Worm (Caenorhabditis elegans) whole organism, young adult: ENCODE measurements around the gene popl-1.

Experiments used
- B0035.1 ChIP-seq: sonication (generic microtip); optimal IDR thresholded peaks from 2 replicates; lab custom pipeline; 2016; ENCODE audit warnings: missing genetic modification characterization, mild to moderate bottlenecking, missing compliant biosample characterization, missing genotype, missing genetic modification reagents
- B0261.1 ChIP-seq: sonication (generic microtip); optimal IDR thresholded peaks from 2 replicates; lab custom pipeline; 2016; ENCODE audit warnings: mild to moderate bottlenecking, missing genetic modification characterization, moderate library complexity, missing compliant biosample characterization
- C17E4.6 ChIP-seq: fragments of 200-800 bp; sonication (Bioruptor generic); IDR thresholded peaks from 2 replicates; pipeline ENCODE4 v1.3.6; 2022; ENCODE audit warnings: missing genetic modification reagents, missing genetic modification characterization, missing compliant biosample characterization
- D2030.7 ChIP-seq: fragments of 200-800 bp; sonication (Bioruptor generic); IDR thresholded peaks from 2 replicates; pipeline ENCODE4 v1.3.6; 2022; ENCODE audit warnings: missing genetic modification reagents, missing genetic modification characterization, missing compliant biosample characterization
- F22D6.2 ChIP-seq: sonication (generic microtip); optimal IDR thresholded peaks from 2 replicates; lab custom pipeline; 2016; ENCODE audit warnings: mild to moderate bottlenecking, missing genetic modification characterization, missing compliant biosample characterization
- F23B12.7 ChIP-seq: sonication (generic microtip); optimal IDR thresholded peaks from 2 replicates; lab custom pipeline; 2017; ENCODE audit warnings: missing genetic modification characterization, mild to moderate bottlenecking, missing compliant biosample characterization, antibody characterized with exemption, moderate library complexity; ENCODE audit not compliant: insufficient read depth
- F33H1.4 ChIP-seq: fragments of 200-800 bp; sonication (Bioruptor generic); IDR thresholded peaks from 2 replicates; pipeline ENCODE4 v1.3.6; 2022; ENCODE audit warnings: missing genetic modification reagents, missing genetic modification characterization, missing compliant biosample characterization
- K11D2.4 ChIP-seq: fragments of 200-800 bp; sonication (Bioruptor generic); IDR thresholded peaks from 2 replicates; pipeline ENCODE4 v1.3.6; 2022; ENCODE audit warnings: missing genetic modification reagents, missing genetic modification characterization, missing compliant biosample characterization
- K12H6.12 ChIP-seq: fragments of 200-800 bp; sonication (Bioruptor generic); optimal IDR thresholded peaks from 2 replicates; lab custom pipeline; 2018; ENCODE audit warnings: mild to moderate bottlenecking, missing genetic modification characterization, missing compliant biosample characterization
- Y53F4B.3 ChIP-seq: fragments of 200-800 bp; sonication (Bioruptor generic); IDR thresholded peaks from 2 replicates; pipeline ENCODE4 v1.3.6; 2022; ENCODE audit warnings: missing genetic modification reagents, missing genetic modification characterization, missing compliant biosample characterization
- ama-1 ChIP-seq, 3 experiments: fragments of 150-350 bp in 1 of 3; sonication (generic microtip) in 2 of 3; optimal IDR thresholded peaks; 2 replicates each; lab custom pipeline; 2014 to 2018; ENCODE audit warnings: missing biosample characterization in 2 of 3, missing genetic modification characterization in 2 of 3, missing genetic modification reagents in 2 of 3
- athp-1 ChIP-seq: sonication (generic microtip); optimal IDR thresholded peaks from 2 replicates; lab custom pipeline; 2017; ENCODE audit warnings: mild to moderate bottlenecking, missing genetic modification characterization, missing compliant biosample characterization
- attf-3 ChIP-seq: fragments of 200-800 bp; sonication (Bioruptor generic); conservative IDR thresholded peaks from 2 replicates; pipeline ENCODE4 v1.3.6; 2022; ENCODE audit warnings: missing genetic modification reagents, missing genetic modification characterization, missing compliant biosample characterization
- attf-5 ChIP-seq: fragments of 200-800 bp; sonication (Bioruptor generic); optimal IDR thresholded peaks from 2 replicates; lab custom pipeline; 2018; ENCODE audit warnings: mild to moderate bottlenecking, missing genetic modification characterization, missing compliant biosample characterization
- cebp-1 ChIP-seq, 2 experiments: fragments of 200-800 bp in 1 of 2; sonication (Bioruptor generic) in 1 of 2; sonication (generic microtip) in 1 of 2; IDR thresholded peaks in 1 of 2; optimal IDR thresholded peaks in 1 of 2; 2 replicates each; pipeline versions ENCODE4 v1.3.6 to Lab custom; 2017 to 2022; ENCODE audit warnings: missing compliant biosample characterization in 2 of 2, missing genetic modification characterization in 2 of 2, mild to moderate bottlenecking in 1 of 2, missing genetic modification reagents in 1 of 2, moderate library complexity in 1 of 2
- ceh-27 ChIP-seq: fragments of 200-800 bp; sonication (Bioruptor generic); optimal IDR thresholded peaks from 2 replicates; lab custom pipeline; 2018; ENCODE audit warnings: mild to moderate bottlenecking, missing genetic modification characterization, moderate library complexity, missing compliant biosample characterization
- ceh-40 ChIP-seq: fragments of 200-800 bp; sonication (Bioruptor generic); IDR thresholded peaks from 2 replicates; pipeline ENCODE4 v1.3.6; 2022; ENCODE audit warnings: missing genetic modification characterization, missing compliant biosample characterization
- dpff-1 ChIP-seq: sonication (generic microtip); optimal IDR thresholded peaks from 2 replicates; lab custom pipeline; 2017; ENCODE audit warnings: mild to moderate bottlenecking, missing genetic modification characterization, missing compliant biosample characterization
- dpl-1 ChIP-seq: fragments of 150-350 bp; optimal IDR thresholded peaks from 2 replicates; lab custom pipeline; 2014; ENCODE audit warnings: missing biosample characterization, missing genetic modification reagents, missing genetic modification characterization
- ekl-4 ChIP-seq: fragments of 200-800 bp; sonication (Bioruptor generic); IDR thresholded peaks from 2 replicates; pipeline ENCODE4 v1.3.6; 2022; ENCODE audit warnings: missing genetic modification reagents, missing genetic modification characterization, missing compliant biosample characterization
- hlh-12 ChIP-seq: sonication (generic microtip); optimal IDR thresholded peaks from 2 replicates; lab custom pipeline; 2016; ENCODE audit warnings: missing genetic modification characterization, missing compliant biosample characterization
- hlh-26 ChIP-seq: fragments of 200-800 bp; sonication (Bioruptor generic); conservative IDR thresholded peaks from 2 replicates; pipeline ENCODE4 v1.3.6; 2022; ENCODE audit warnings: missing genetic modification reagents, missing genetic modification characterization, missing compliant biosample characterization
- let-526 ChIP-seq: fragments of 200-800 bp; sonication (Bioruptor generic); IDR thresholded peaks from 2 replicates; pipeline ENCODE4 v1.3.6; 2022; ENCODE audit warnings: missing genetic modification reagents, missing genetic modification characterization, missing compliant biosample characterization
- lin-26 ChIP-seq: fragments of 200-800 bp; sonication (Bioruptor generic); IDR thresholded peaks from 2 replicates; pipeline ENCODE4 v1.3.6; 2022; ENCODE audit warnings: missing genetic modification reagents, missing genetic modification characterization, missing compliant biosample characterization
- lin-35 ChIP-seq, 3 experiments: fragments of 150-350 bp in 2 of 3; sonication (generic microtip) in 1 of 3; optimal IDR thresholded peaks; 2 replicates each; lab custom pipeline; 2014 to 2018; ENCODE audit warnings: missing biosample characterization in 3 of 3, missing genetic modification characterization in 3 of 3, missing genetic modification reagents in 3 of 3
- lin-54 ChIP-seq: fragments of 200-800 bp; sonication (Bioruptor generic); optimal IDR thresholded peaks from 2 replicates; lab custom pipeline; 2018; ENCODE audit warnings: mild to moderate bottlenecking, missing genetic modification characterization, missing compliant biosample characterization
- mcd-1 ChIP-seq: fragments of 200-800 bp; sonication (Bioruptor generic); IDR thresholded peaks from 2 replicates; pipeline ENCODE4 v1.3.6; 2022; ENCODE audit warnings: missing genetic modification reagents, missing genetic modification characterization, missing compliant biosample characterization
- mel-28 ChIP-seq: sonication (generic microtip); optimal IDR thresholded peaks from 2 replicates; lab custom pipeline; 2016; ENCODE audit warnings: borderline replicate concordance, mild to moderate bottlenecking, missing genetic modification characterization, missing compliant biosample characterization
- mes-4 ChIP-seq: sonication (generic microtip); optimal IDR thresholded peaks from 2 replicates; lab custom pipeline; 2016; ENCODE audit warnings: missing genotype, missing genetic modification characterization, missing compliant biosample characterization
- nfya-1 ChIP-seq: sonication (generic microtip); optimal IDR thresholded peaks from 2 replicates; lab custom pipeline; 2017; ENCODE audit warnings: antibody characterized with exemption, missing compliant biosample characterization, missing genetic modification characterization, borderline replicate concordance; ENCODE audit not compliant: insufficient read depth
- nfya-2 ChIP-seq: fragments of 200-800 bp; sonication (Bioruptor generic); IDR thresholded peaks from 2 replicates; pipeline ENCODE4 v1.3.6; 2022; ENCODE audit warnings: missing genetic modification reagents, missing genetic modification characterization, missing compliant biosample characterization
- nhr-120 ChIP-seq: fragments of 200-800 bp; sonication (Bioruptor generic); IDR thresholded peaks from 2 replicates; pipeline ENCODE4 v1.3.6; 2022; ENCODE audit warnings: missing genetic modification characterization, missing compliant biosample characterization
- pbrm-1 ChIP-seq: fragments of 200-800 bp; sonication (Bioruptor generic); IDR thresholded peaks from 2 replicates; pipeline ENCODE4 v1.3.6; 2022; ENCODE audit warnings: missing genetic modification reagents, missing genetic modification characterization, missing compliant biosample characterization
- rec-8 ChIP-seq, 2 experiments: sonication (generic microtip); optimal IDR thresholded peaks; 2 replicates each; lab custom pipeline; 2016; ENCODE audit warnings: mild to moderate bottlenecking in 2 of 2, missing genetic modification characterization in 2 of 2, missing genetic modification reagents in 2 of 2, missing genotype in 2 of 2, missing biosample characterization in 1 of 2, missing compliant biosample characterization in 1 of 2, moderate library complexity in 1 of 2
- repo-1 ChIP-seq: sonication (generic microtip); optimal IDR thresholded peaks from 2 replicates; lab custom pipeline; 2017; ENCODE audit warnings: mild to moderate bottlenecking, missing genetic modification characterization, missing compliant biosample characterization
- sdz-38 ChIP-seq: sonication (generic microtip); optimal IDR thresholded peaks from 2 replicates; lab custom pipeline; 2016; ENCODE audit warnings: missing genotype, missing genetic modification characterization, missing compliant biosample characterization
- snpc-1.3 ChIP-seq: sonication (generic microtip); optimal IDR thresholded peaks from 2 replicates; lab custom pipeline; 2017; ENCODE audit warnings: missing genetic modification characterization, mild to moderate bottlenecking, missing compliant biosample characterization, antibody characterized with exemption, moderate library complexity, missing genotype, missing genetic modification reagents; ENCODE audit not compliant: insufficient read depth
- snpc-4 ChIP-seq, 5 experiments: fragments of 150-350 bp in 1 of 5; sonication (generic microtip) in 4 of 5; optimal IDR thresholded peaks; 2 replicates each; lab custom pipeline; 2014 to 2018; ENCODE audit warnings: missing genetic modification characterization in 5 of 5, missing biosample characterization in 3 of 5, antibody characterized with exemption in 2 of 5, mild to moderate bottlenecking in 2 of 5, missing compliant biosample characterization in 2 of 5, missing genotype in 2 of 5, moderate library complexity in 2 of 5, missing genetic modification reagents in 1 of 5
- unc-62 ChIP-seq: fragments of 150-350 bp; optimal IDR thresholded peaks from 2 replicates; lab custom pipeline; 2014; ENCODE audit warnings: missing biosample characterization, missing genetic modification reagents, missing genetic modification characterization
- ztf-18 ChIP-seq: sonication (generic microtip); optimal IDR thresholded peaks from 2 replicates; lab custom pipeline; 2016; ENCODE audit warnings: missing genotype, mild to moderate bottlenecking, missing genetic modification characterization, missing compliant biosample characterization
- ztf-22 ChIP-seq: fragments of 200-800 bp; sonication (Bioruptor generic); optimal IDR thresholded peaks from 2 replicates; lab custom pipeline; 2018; ENCODE audit warnings: mild to moderate bottlenecking, missing genetic modification characterization, moderate library complexity, missing compliant biosample characterization
- ztf-26 ChIP-seq: sonication (generic microtip); optimal IDR thresholded peaks from 2 replicates; lab custom pipeline; 2017; ENCODE audit warnings: missing genetic modification characterization, missing compliant biosample characterization
- ztf-28 ChIP-seq: fragments of 200-800 bp; sonication (Bioruptor generic); IDR thresholded peaks from 2 replicates; pipeline ENCODE4 v1.3.6; 2022; ENCODE audit warnings: missing genetic modification reagents, missing genetic modification characterization, missing compliant biosample characterization
- ztf-3 ChIP-seq: fragments of 200-800 bp; sonication (Bioruptor generic); optimal IDR thresholded peaks from 2 replicates; lab custom pipeline; 2018; ENCODE audit warnings: mild to moderate bottlenecking, missing genetic modification characterization, missing compliant biosample characterization

popl-1 gene

ce11 chrIII:6421473-6421872 lies 9.3 kb downstream of the popl-1 start:
- no peak for TF ChIP-seq B0261.1
- peak in 1 of 3 experiments; percentile 6 for TF ChIP-seq lin-35 (GFP tag; optimal IDR thresholded peaks at IDR 0.05; lab: Kevin White, UChicago)
- TF ChIP-seq ama-1 (optimal IDR thresholded peaks at IDR 0.05; lab: Kevin White, UChicago): peak; percentile 43
- TF ChIP-seq ama-1 (GFP tag; optimal IDR thresholded peaks at IDR 0.05; lab: Kevin White, UChicago): no peak
- no peak for TF ChIP-seq unc-62
- TF ChIP-seq repo-1: peak; percentile 25
- no peak for TF ChIP-seq ceh-27 (GFP tag; lab: Kevin White, UChicago)

ce11 chrIII:6420995-6421404 lies 9.7 kb downstream of the popl-1 start:
- TF ChIP-seq nhr-120 (no peak), ztf-28 (GFP tag; lab: Robert Waterston, UW) (no peak), ceh-40 (GFP tag; lab: Robert Waterston, UW) (no peak), hlh-12 (tag; lab: Kevin White, UChicago) (no peak), pbrm-1 (peak; percentile 80), attf-5 (GFP tag; lab: Kevin White, UChicago) (peak; percentile 64), B0035.1 (tag; lab: Kevin White, UChicago) (no peak), nfya-2 (GFP tag; lab: Robert Waterston, UW) (no peak), D2030.7 (no peak), K11D2.4 (GFP tag; lab: Robert Waterston, UW) (peak; percentile 85), ama-1 (optimal IDR thresholded peaks at IDR 0.05; lab: Kevin White, UChicago) (no peak), ama-1 (GFP tag; optimal IDR thresholded peaks at IDR 0.05; lab: Kevin White, UChicago) (no peak), F33H1.4 (GFP tag; lab: Robert Waterston, UW) (no peak), lin-54 (peak; percentile 71), ztf-3 (peak; percentile 63), Y53F4B.3 (GFP tag; lab: Robert Waterston, UW) (no peak), ztf-18 (tag; lab: Kevin White, UChicago) (peak; percentile 38), C17E4.6 (GFP tag; lab: Robert Waterston, UW) (no peak), attf-3 (GFP tag; lab: Robert Waterston, UW) (no peak), sdz-38 (tag; lab: Kevin White, UChicago) (no peak), athp-1 (tag; lab: Kevin White, UChicago) (no peak), mes-4 (tag; lab: Kevin White, UChicago) (no peak), dpl-1 (GFP tag; lab: Kevin White, UChicago) (no peak), ekl-4 (GFP tag; lab: Robert Waterston, UW) (peak; percentile 92), F23B12.7 (tag; lab: Kevin White, UChicago) (peak; percentile 0), mel-28 (tag; lab: Kevin White, UChicago) (no peak), let-526 (peak; percentile 78), K12H6.12 (tag; lab: Kevin White, UChicago) (peak; percentile 68), F22D6.2 (tag; lab: Kevin White, UChicago) (peak; percentile 78), snpc-4 (GFP tag; optimal IDR thresholded peaks at IDR 0.05; lab: Kevin White, UChicago) (no peak), snpc-4 (tag; optimal IDR thresholded peaks at IDR 0.05; lab: Kevin White, UChicago) (peak in 2 of 4 experiments; percentile 56 to 60), cebp-1 (GFP tag; IDR thresholded peaks at IDR 0.05; lab: Robert Waterston, UW) (0 out of 2 replicates have a peak, but pooled peaks have one; percentile 7), cebp-1 (tag; optimal IDR thresholded peaks at IDR 0.05; lab: Kevin White, UChicago) (peak; percentile 88), ztf-22 (peak; percentile 60), B0261.1 (no peak), lin-26 (GFP tag; lab: Robert Waterston, UW) (peak; percentile 66), mcd-1 (GFP tag; lab: Robert Waterston, UW) (peak; percentile 81), dpff-1 (tag; lab: Kevin White, UChicago) (no peak), snpc-1.3 (tag; lab: Kevin White, UChicago) (no peak), nfya-1 (tag; lab: Kevin White, UChicago) (no peak), ceh-27 (GFP tag; lab: Kevin White, UChicago) (peak; percentile 56), ztf-26 (tag; lab: Kevin White, UChicago) (peak; percentile 88), hlh-26 (GFP tag; lab: Robert Waterston, UW) (no peak), rec-8 (tag; optimal IDR thresholded peaks at IDR 0.05; lab: Kevin White, UChicago) (no peak)
